Worm (Caenorhabditis elegans): ENCODE data around the gene F57F4.1.

ce11 chrV:6346043-6346618 is 44.1 kb upstream of the F57F4.1 start:
- TF ChIP-seq ama-1 (optimal IDR thresholded peaks at IDR 0.05) = no peak
- TF ChIP-seq tbx-11 (GFP tag; IDR thresholded peaks at IDR 0.05) = no peak
- no peak for TF ChIP-seq flt-1 (GFP tag; IDR thresholded peaks at IDR 0.05)
- no peak for TF ChIP-seq hmg-4 (GFP tag; optimal IDR thresholded peaks at IDR 0.05)
- no peak for TF ChIP-seq tra-4 (tag; optimal IDR thresholded peaks at IDR 0.05)
